Fruit fly (Drosophila melanogaster) whole organism, embryonic: ENCODE results near the gene Sbds.

Source experiments
- Abd-B ChIP-seq: fragments of 200-800 bp; sonication (Bioruptor generic); optimal IDR thresholded peaks from 2 replicates; lab custom pipeline; 2018; ENCODE audit warnings: missing biosample characterization, mild to moderate bottlenecking, missing genetic modification characterization, moderate library complexity
- Atf3 ChIP-seq: fragments of 200-800 bp; sonication (Bioruptor generic); optimal IDR thresholded peaks from 3 replicates; lab custom pipeline; 2016; ENCODE audit warnings: missing biosample characterization, missing genetic modification characterization
- Awh ChIP-seq: fragments of 200-800 bp; sonication (Bioruptor generic); IDR thresholded peaks from 2 replicates; pipeline ENCODE4, ENCODE4 v1.3.6; 2022; ENCODE audit warnings: missing biosample characterization, missing genetic modification characterization
- B-H2 ChIP-seq: fragments of 200-800 bp; sonication (Bioruptor generic); optimal IDR thresholded peaks from 2 replicates; lab custom pipeline; 2018; ENCODE audit warnings: missing biosample characterization, mild to moderate bottlenecking, missing genetic modification characterization
- Blimp-1 ChIP-seq: fragments of 200-800 bp; sonication (Bioruptor generic); optimal IDR thresholded peaks from 3 replicates; lab custom pipeline; 2018; ENCODE audit warnings: missing biosample characterization, missing genetic modification characterization, mild to moderate bottlenecking, moderate library complexity, missing genetic modification reagents
- Bteb2 ChIP-seq: fragments of 200-800 bp; sonication (Bioruptor generic); optimal IDR thresholded peaks from 2 replicates; lab custom pipeline; 2016; ENCODE audit warnings: missing biosample characterization, missing genetic modification characterization
- CG10274 ChIP-seq: fragments of 200-800 bp; sonication (Bioruptor generic); optimal IDR thresholded peaks from 3 replicates; lab custom pipeline; 2017; ENCODE audit warnings: missing biosample characterization, mild to moderate bottlenecking, missing genetic modification characterization
- CG13287 ChIP-seq: fragments of 200-800 bp; sonication (Bioruptor generic); IDR thresholded peaks from 2 replicates; pipeline ENCODE4 v1.3.6; 2022; ENCODE audit warnings: missing biosample characterization, missing genetic modification characterization; ENCODE audit not compliant: partially characterized antibody
- CG13894 ChIP-seq: fragments of 200-800 bp; sonication (Bioruptor generic); optimal IDR thresholded peaks from 3 replicates; lab custom pipeline; 2018; ENCODE audit warnings: missing biosample characterization, mild to moderate bottlenecking, missing genetic modification characterization, moderate library complexity
- CG14014 ChIP-seq: fragments of 200-800 bp; sonication (Bioruptor generic); IDR thresholded peaks from 2 replicates; pipeline ENCODE4 v1.3.6; 2022; ENCODE audit warnings: missing biosample characterization, missing genetic modification characterization
- CG1603 ChIP-seq: fragments of 200-800 bp; sonication (Bioruptor generic); optimal IDR thresholded peaks from 2 replicates; lab custom pipeline; 2019; ENCODE audit warnings: missing biosample characterization, mild to moderate bottlenecking, missing genetic modification characterization, moderate library complexity
- CG16813 ChIP-seq: fragments of 200-800 bp; sonication (Bioruptor generic); IDR thresholded peaks from 3 replicates; pipeline ENCODE4 v1.3.6; 2022; ENCODE audit warnings: missing biosample characterization, missing genetic modification characterization; ENCODE audit not compliant: partially characterized antibody
- CG17186 ChIP-seq: fragments of 200-800 bp; sonication (Bioruptor generic); optimal IDR thresholded peaks from 3 replicates; lab custom pipeline; 2017; ENCODE audit warnings: missing biosample characterization, missing genetic modification reagents, missing genetic modification characterization
- CG17385 ChIP-seq: fragments of 200-800 bp; sonication (Bioruptor generic); optimal IDR thresholded peaks from 3 replicates; lab custom pipeline; 2018; ENCODE audit warnings: missing biosample characterization, mild to moderate bottlenecking, missing genetic modification characterization
- CG18262 ChIP-seq: fragments of 200-800 bp; optimal IDR thresholded peaks from 3 replicates; lab custom pipeline; 2019; ENCODE audit warnings: missing biosample characterization, mild to moderate bottlenecking, missing genetic modification characterization, moderate library complexity
- CG2120 ChIP-seq: fragments of 200-800 bp; sonication (Bioruptor generic); optimal IDR thresholded peaks from 3 replicates; lab custom pipeline; 2016; ENCODE audit warnings: missing biosample characterization, missing genetic modification characterization
- CG42726 ChIP-seq: fragments of 200-800 bp; sonication (Bioruptor generic); IDR thresholded peaks from 2 replicates; pipeline ENCODE4 v1.3.6; 2022; ENCODE audit warnings: missing biosample characterization, missing genetic modification characterization; ENCODE audit not compliant: partially characterized antibody
- CG4328 ChIP-seq: fragments of 200-800 bp; sonication (Bioruptor generic); optimal IDR thresholded peaks from 3 replicates; lab custom pipeline; 2017; ENCODE audit warnings: missing biosample characterization, missing genetic modification reagents, missing genetic modification characterization
- CG43689 ChIP-seq: fragments of 200-800 bp; sonication (Bioruptor generic); IDR thresholded peaks from 2 replicates; pipeline ENCODE4 v1.3.6; 2022; ENCODE audit warnings: missing biosample characterization, missing genetic modification characterization
- CG4730 ChIP-seq: fragments of 200-800 bp; sonication (Bioruptor generic); IDR thresholded peaks from 2 replicates; pipeline ENCODE4 v1.3.6; 2022; ENCODE audit warnings: missing biosample characterization, missing genetic modification characterization
- CG8089 ChIP-seq: fragments of 200-800 bp; sonication (Bioruptor generic); optimal IDR thresholded peaks from 3 replicates; lab custom pipeline; 2016; ENCODE audit warnings: missing biosample characterization, missing genetic modification characterization
- D19B ChIP-seq: fragments of 200-800 bp; sonication (Bioruptor generic); optimal IDR thresholded peaks from 2 replicates; lab custom pipeline; 2017; ENCODE audit warnings: missing biosample characterization, mild to moderate bottlenecking, missing genetic modification characterization
- Kr ChIP-seq: fragments of 200-800 bp; sonication (Bioruptor generic); optimal IDR thresholded peaks from 2 replicates; lab custom pipeline; 2017; ENCODE audit warnings: missing biosample characterization, mild to moderate bottlenecking, missing genetic modification characterization
- Mad ChIP-seq: fragments of 200-800 bp; sonication (Bioruptor generic); optimal IDR thresholded peaks from 2 replicates; lab custom pipeline; 2016; ENCODE audit warnings: missing biosample characterization, missing genetic modification characterization
- Mrtf ChIP-seq: fragments of 200-800 bp; sonication (Bioruptor generic); IDR thresholded peaks from 3 replicates; pipeline ENCODE4 v1.3.6; 2022; ENCODE audit warnings: missing biosample characterization, missing genetic modification characterization
- NC2α ChIP-seq: fragments of 200-800 bp; sonication (Bioruptor generic); optimal IDR thresholded peaks from 2 replicates; lab custom pipeline; 2016; ENCODE audit warnings: missing biosample characterization, missing genetic modification characterization
- Oaz ChIP-seq: fragments of 200-800 bp; sonication (Bioruptor generic); IDR thresholded peaks from 2 replicates; pipeline ENCODE4 v1.3.6; 2022; ENCODE audit warnings: missing biosample characterization, missing genetic modification characterization
- Ravus ChIP-seq: fragments of 200-800 bp; sonication (Bioruptor generic); IDR thresholded peaks from 2 replicates; pipeline ENCODE4 v1.3.6; 2022; ENCODE audit warnings: missing biosample characterization, missing genetic modification characterization
- Six4 ChIP-seq: fragments of 200-800 bp; sonication (Bioruptor generic); optimal IDR thresholded peaks from 2 replicates; lab custom pipeline; 2016; ENCODE audit warnings: missing biosample characterization, missing genetic modification characterization
- Sox102F ChIP-seq: fragments of 200-800 bp; sonication (Bioruptor generic); optimal IDR thresholded peaks from 2 replicates; lab custom pipeline; 2018; ENCODE audit warnings: missing biosample characterization, mild to moderate bottlenecking, missing genetic modification characterization, moderate library complexity
- Taf1 ChIP-seq: fragments of 200-800 bp; sonication (Bioruptor generic); IDR thresholded peaks from 2 replicates; pipeline ENCODE4 v1.3.6; 2022; ENCODE audit warnings: missing biosample characterization, missing genetic modification characterization
- Usf ChIP-seq: fragments of 200-800 bp; sonication (Bioruptor generic); optimal IDR thresholded peaks from 2 replicates; lab custom pipeline; 2017; ENCODE audit warnings: missing genotype, missing biosample characterization, missing genetic modification characterization
- bigmax ChIP-seq: fragments of 200-800 bp; sonication (Bioruptor generic); optimal IDR thresholded peaks from 2 replicates; lab custom pipeline; 2018; ENCODE audit warnings: missing biosample characterization, mild to moderate bottlenecking, missing genetic modification characterization
- br ChIP-seq: fragments of >200 bp; optimal IDR thresholded peaks from 2 replicates; lab custom pipeline; 2017
- dm ChIP-seq: fragments of 200-800 bp; sonication (Bioruptor generic); optimal IDR thresholded peaks from 3 replicates; lab custom pipeline; 2016; ENCODE audit warnings: missing biosample characterization, missing genetic modification characterization
- eyg ChIP-seq: fragments of 200-800 bp; sonication (Bioruptor generic); optimal IDR thresholded peaks from 3 replicates; lab custom pipeline; 2016; ENCODE audit warnings: missing biosample characterization, missing genetic modification characterization
- fru ChIP-seq: fragments of >200 bp; optimal IDR thresholded peaks from 2 replicates; lab custom pipeline; 2017
- gcm2 ChIP-seq: fragments of 200-800 bp; sonication (Bioruptor generic); optimal IDR thresholded peaks from 2 replicates; lab custom pipeline; 2016; ENCODE audit warnings: missing biosample characterization, missing genetic modification characterization
- gro ChIP-seq: fragments of 200-800 bp; sonication (Bioruptor generic); optimal IDR thresholded peaks from 2 replicates; lab custom pipeline; 2016; ENCODE audit warnings: missing biosample characterization, missing genetic modification characterization
- kay ChIP-seq: fragments of 200-800 bp; sonication (Bioruptor generic); optimal IDR thresholded peaks from 2 replicates; lab custom pipeline; 2016; ENCODE audit warnings: missing biosample characterization, missing genetic modification characterization
- klu ChIP-seq: fragments of 200-800 bp; sonication (Bioruptor generic); IDR thresholded peaks from 2 replicates; pipeline ENCODE4 v1.3.6; 2022; ENCODE audit warnings: missing biosample characterization, missing genetic modification characterization
- lov ChIP-seq, 2 experiments: fragments of 200-800 bp in 1 of 2; fragments of >200 bp in 1 of 2; sonication (Bioruptor generic) in 1 of 2; IDR thresholded peaks in 1 of 2; optimal IDR thresholded peaks in 1 of 2; 2 replicates in 1 of 2; 3 replicates in 1 of 2; pipeline versions ENCODE4 v1.3.6 to Lab custom; 2017 to 2022; ENCODE audit warnings: missing biosample characterization in 1 of 2, missing genetic modification characterization in 1 of 2
- run ChIP-seq: fragments of 200-800 bp; sonication (Bioruptor generic); optimal IDR thresholded peaks from 3 replicates; lab custom pipeline; 2018; ENCODE audit warnings: missing biosample characterization, mild to moderate bottlenecking, missing genetic modification characterization
- salm ChIP-seq: fragments of 200-800 bp; sonication (Bioruptor generic); optimal IDR thresholded peaks from 2 replicates; lab custom pipeline; 2018; ENCODE audit warnings: missing biosample characterization, mild to moderate bottlenecking, missing genetic modification characterization
- sc ChIP-seq, 3 experiments: fragments of >200 bp in 2 of 3; fragments of 200-800 bp in 1 of 3; sonication (Bioruptor generic) in 1 of 3; optimal IDR thresholded peaks; 2 replicates in 2 of 3; 3 replicates in 1 of 3; lab custom pipeline; 2017; ENCODE audit warnings: mild to moderate bottlenecking in 1 of 3, missing biosample characterization in 1 of 3, missing genetic modification characterization in 1 of 3, missing genetic modification reagents in 1 of 3
- schlank ChIP-seq: fragments of 200-800 bp; sonication (Bioruptor generic); optimal IDR thresholded peaks from 2 replicates; lab custom pipeline; 2018; ENCODE audit warnings: missing biosample characterization, mild to moderate bottlenecking, missing genetic modification characterization
- tin ChIP-seq: fragments of 200-800 bp; sonication (Bioruptor generic); optimal IDR thresholded peaks from 3 replicates; lab custom pipeline; 2016; ENCODE audit warnings: missing biosample characterization, missing genetic modification characterization
- vnd ChIP-seq: fragments of 200-800 bp; sonication (Bioruptor generic); IDR thresholded peaks from 3 replicates; pipeline ENCODE4 v1.3.6; 2022; ENCODE audit warnings: missing biosample characterization, missing genetic modification characterization; ENCODE audit not compliant: partially characterized antibody
- zen ChIP-seq: fragments of 200-800 bp; sonication (Bioruptor generic); optimal IDR thresholded peaks from 3 replicates; lab custom pipeline; 2018; ENCODE audit warnings: missing biosample characterization, mild to moderate bottlenecking, missing genetic modification characterization, moderate library complexity

Gene Sbds

DNA sequence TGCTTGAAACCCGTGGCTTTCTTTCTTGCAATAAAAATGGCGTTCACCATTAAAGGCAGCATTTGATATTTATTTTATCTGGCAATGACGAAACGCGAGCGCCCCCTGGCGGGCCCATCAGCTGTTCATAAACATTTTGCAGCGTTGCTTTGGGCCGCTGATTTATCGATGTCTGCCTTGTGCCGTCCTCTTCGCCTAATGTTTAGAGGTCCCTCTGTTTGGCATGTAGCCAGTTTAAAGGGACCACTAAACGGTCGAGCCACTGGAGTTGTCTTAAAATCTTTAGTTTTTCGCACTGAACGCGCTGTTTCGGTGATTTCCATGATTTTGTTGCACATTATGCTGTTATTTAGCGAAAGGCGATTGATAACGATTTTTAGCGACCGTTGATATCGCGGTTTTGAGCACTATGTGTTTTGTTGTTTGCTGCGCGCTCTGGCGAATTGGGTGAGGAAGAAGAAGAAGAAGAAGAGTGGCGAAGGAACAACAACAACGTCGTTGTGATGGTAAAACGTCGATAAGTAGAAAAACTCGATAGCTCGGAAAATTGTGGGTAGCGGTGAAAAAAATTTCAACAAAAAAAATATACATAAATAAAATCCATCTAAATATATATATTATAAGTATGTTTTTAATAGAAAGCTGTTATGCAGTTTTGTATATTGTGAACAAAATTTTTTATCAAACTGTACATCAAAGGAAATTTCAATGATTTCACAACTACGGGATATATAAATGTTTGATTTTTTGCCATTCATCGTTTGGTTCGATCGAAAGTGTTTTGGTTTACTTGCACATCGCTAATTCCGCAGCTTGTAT lies at the start of gene Sbds, which contains the start of gene velo (continued):
- TF ChIP-seq dm (peak; percentile 77), CG14014 (no peak), Ravus (GFP tag; lab: Robert Waterston, UW) (no peak), Atf3 (no peak), Oaz (no peak), NC2α (GFP tag; lab: Kevin White, UChicago) (no peak), Six4 (GFP tag; lab: Kevin White, UChicago) (peak; percentile 20), lov (optimal IDR thresholded peaks at IDR 0.05; lab: Kevin White, UChicago) (no peak), lov (GFP tag; IDR thresholded peaks at IDR 0.05; lab: Robert Waterston, UW) (no peak), tin (GFP tag; lab: Kevin White, UChicago) (peak; percentile 0), Usf (no peak), CG13287 (GFP tag; lab: Robert Waterston, UW) (peak; percentile 78), CG16813 (peak; percentile 56), Sox102F (GFP tag; lab: Kevin White, UChicago) (no peak), Bteb2 (no peak), CG17385 (GFP tag; lab: Kevin White, UChicago) (peak; percentile 98), gcm2 (GFP tag; lab: Kevin White, UChicago) (no peak), CG42726 (peak; percentile 76; the same call in 1 of the 2 replicates), gro (GFP tag; lab: Kevin White, UChicago) (peak; percentile 24), CG17186 (peak; percentile 0), CG1603 (tag; lab: Kevin White, UChicago) (peak; percentile 68), CG18262 (tag; lab: Kevin White, UChicago) (peak; percentile 50), Mad (GFP tag; lab: Kevin White, UChicago) (no peak), run (tag; lab: Kevin White, UChicago) (no peak), Mrtf (GFP tag; lab: Robert Waterston, UW) (no peak), br (lab: Kevin White, UChicago) (no peak), salm (tag; lab: Kevin White, UChicago) (no peak), Blimp-1 (no peak), sc (optimal IDR thresholded peaks at IDR 0.05; lab: Kevin White, UChicago) (no peak), sc (GFP tag; optimal IDR thresholded peaks at IDR 0.05; lab: Kevin White, UChicago) (no peak), Kr (GFP tag; lab: Kevin White, UChicago) (no peak), zen (tag; lab: Kevin White, UChicago) (peak; percentile 19), Abd-B (peak; percentile 40), kay (GFP tag; lab: Kevin White, UChicago) (no peak), CG4730 (GFP tag; lab: Robert Waterston, UW) (no peak), schlank (tag; lab: Kevin White, UChicago) (no peak), bigmax (peak; percentile 97), fru (lab: Kevin White, UChicago) (no peak), eyg (GFP tag; lab: Kevin White, UChicago) (no peak), Awh (GFP tag; lab: Robert Waterston, UW) (0 out of 2 replicates have a peak, but pooled peaks have one; percentile 25), vnd (GFP tag; lab: Robert Waterston, UW) (peak; percentile 68), CG13894 (peak; percentile 17), CG8089 (no peak), CG2120 (GFP tag; lab: Kevin White, UChicago) (peak; percentile 45), D19B (GFP tag; lab: Kevin White, UChicago) (peak; percentile 25), Taf1 (no peak), CG10274 (GFP tag; lab: Kevin White, UChicago) (no peak), CG43689 (GFP tag; lab: Robert Waterston, UW) (no peak), klu (GFP tag; lab: Robert Waterston, UW) (no peak), B-H2 (GFP tag; lab: Kevin White, UChicago) (peak; percentile 56), CG4328 (GFP tag; lab: Kevin White, UChicago) (no peak)
